Worm (Caenorhabditis elegans): Measurements from ENCODE around the gene nhr-102.

- TF ChIP-seq ztf-29 (GFP tag; IDR thresholded peaks at IDR 0.05) (no peak), klf-2 (GFP tag; conservative IDR thresholded peaks at IDR 0.05) (no peak), ztf-23 (GFP tag; IDR thresholded peaks at IDR 0.05) (no peak), tab-1 (GFP tag; IDR thresholded peaks at IDR 0.05) (no peak), med-1 (GFP tag; optimal IDR thresholded peaks at IDR 0.05; ENCODE audit: insufficient read depth) (no peak), T22C8.4 (GFP tag; IDR thresholded peaks at IDR 0.05) (no peak)
Measured at ce11 chrV:15922979-15923378, 46.8 kb upstream of the nhr-102 start, which contains the start of gene F35E8.13.

Measured in whole organism, midembryonic.